Worm (Caenorhabditis elegans): Measurements from ENCODE around the gene syf-3.
A peak's percentile ranks its signal among the peaks of the same experiment; 100 is the strongest.

The syf-3 gene

DNA sequence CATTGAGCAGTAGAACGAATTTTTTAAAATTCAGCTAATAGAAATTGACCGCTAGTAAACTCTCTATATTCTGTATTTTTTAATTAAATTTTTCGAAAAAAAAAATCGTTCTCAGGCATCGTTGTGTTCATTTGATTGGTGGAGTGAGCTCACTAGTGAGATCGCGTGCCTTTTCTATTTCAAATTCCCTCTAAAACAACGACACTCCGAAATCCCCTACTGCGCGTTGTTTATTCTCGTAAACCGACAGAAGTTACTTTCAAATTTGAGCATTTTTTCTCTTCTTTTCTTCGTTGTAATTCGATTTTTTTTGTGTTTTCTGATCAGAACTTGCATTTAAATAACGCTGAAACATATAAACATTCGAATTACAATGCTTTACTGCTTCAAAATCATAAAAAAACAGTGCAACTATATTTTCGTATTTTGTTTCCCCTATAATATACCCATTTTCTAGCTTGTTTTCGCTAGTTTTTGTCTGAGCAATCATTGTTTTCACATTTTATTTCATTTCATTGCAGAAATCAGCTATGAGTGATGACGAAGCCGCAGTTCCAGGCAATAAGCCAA, at the start of gene syf-3:
TSS of gene syf-3 (plus strand) at position 520 of the 570 bp plus-strand sequence.
- TF ChIP-seq fos-1 (tag; optimal IDR thresholded peaks at IDR 0.05): no peak
- no peak for TF ChIP-seq ceh-82 (tag; optimal IDR thresholded peaks at IDR 0.05)
- peak; percentile 69 to 73 for TF ChIP-seq lsy-2 (tag; optimal IDR thresholded peaks at IDR 0.05)
- TF ChIP-seq gmeb-1 (tag; optimal IDR thresholded peaks at IDR 0.05): peak; percentile 99
- peak; percentile 76 for TF ChIP-seq unc-55 (GFP tag; optimal IDR thresholded peaks at IDR 0.05)
- peak; percentile 63 for TF ChIP-seq R02D3.7 (tag; optimal IDR thresholded peaks at IDR 0.05)
- peak; percentile 18 for TF ChIP-seq crh-2 (tag; optimal IDR thresholded peaks at IDR 0.05)
- peak; percentile 60 for TF ChIP-seq C34F6.9 (tag; optimal IDR thresholded peaks at IDR 0.05)
- no peak for TF ChIP-seq elt-3 (tag; optimal IDR thresholded peaks at IDR 0.05)
- TF ChIP-seq sma-3 (GFP tag; optimal IDR thresholded peaks at IDR 0.05): peak; percentile 24

DNA sequence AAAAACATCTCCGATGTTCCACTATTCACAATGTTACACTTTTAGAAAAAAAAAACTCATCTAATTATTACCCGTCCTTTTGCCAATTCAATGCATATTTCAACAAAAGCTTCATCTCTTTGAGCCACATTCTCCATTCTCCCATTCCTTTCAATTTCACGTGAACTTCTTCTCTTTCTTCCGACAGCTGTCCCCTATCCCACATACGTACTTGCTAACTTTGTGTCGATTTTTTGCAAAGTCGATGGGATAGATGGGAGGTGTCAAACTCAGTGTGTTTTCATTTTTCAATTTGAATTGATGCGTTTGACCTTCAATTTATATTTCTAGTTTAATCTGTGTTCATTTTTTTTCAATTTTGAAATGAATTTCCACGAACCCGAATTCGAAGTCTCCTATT, 48.6 kb upstream of the syf-3 start:
- TF ChIP-seq sma-9 (GFP tag; optimal IDR thresholded peaks at IDR 0.05) (peak; percentile 6), sma-9 (tag; optimal IDR thresholded peaks at IDR 0.05) (no peak), crh-2 (tag; optimal IDR thresholded peaks at IDR 0.05) (no peak)

DNA sequence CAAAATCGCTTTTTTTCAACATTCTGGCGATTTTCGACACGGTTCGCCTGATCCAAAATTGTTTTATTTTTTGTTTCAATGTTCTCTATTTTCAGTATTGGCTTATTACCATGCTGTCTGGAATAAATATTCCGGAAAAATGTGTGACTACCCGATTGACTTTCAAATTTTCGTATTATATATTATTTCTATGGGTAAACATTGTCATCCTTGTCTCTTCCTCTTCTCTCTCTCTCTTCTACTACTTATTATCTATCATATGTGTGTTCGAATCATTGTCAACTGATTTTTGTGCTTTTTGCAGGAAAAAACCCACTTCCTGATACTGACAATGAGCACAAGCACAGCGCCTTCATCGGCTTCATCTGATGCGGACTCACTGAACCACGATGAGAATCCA, 46.8 kb upstream of the syf-3 start, which contains the start of gene C04E6.7:
TSS of gene C04E6.7 (plus strand) at position 301 of the 400 bp plus-strand sequence.
- TF ChIP-seq nhr-237 (tag; optimal IDR thresholded peaks at IDR 0.05): no peak
- no peak for TF ChIP-seq elt-3 (tag; optimal IDR thresholded peaks at IDR 0.05)

DNA sequence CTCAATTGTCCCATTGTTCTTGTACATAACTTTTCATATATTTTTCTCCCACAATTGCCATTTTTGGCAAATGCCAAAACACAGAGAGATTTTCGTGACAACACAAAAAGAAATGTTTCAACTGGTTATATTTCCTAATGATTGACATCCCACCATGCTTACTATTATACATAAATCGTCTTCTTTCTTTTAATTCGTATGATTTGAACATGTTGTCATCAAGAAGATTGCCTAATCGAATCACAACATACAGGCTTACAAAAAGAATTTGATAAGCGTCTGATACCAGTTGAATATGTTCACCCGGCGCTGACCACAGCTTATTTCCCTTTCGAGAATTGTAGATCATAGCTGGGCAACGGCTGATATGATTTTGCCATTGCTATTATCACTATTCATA, 44.8 kb upstream of the syf-3 start, which contains the start of gene grd-9:
TSS of gene grd-9 (plus strand) at position 301 of the 400 bp plus-strand sequence.
- no peak for TF ChIP-seq zag-1 (tag; optimal IDR thresholded peaks at IDR 0.05)
- TF ChIP-seq lin-39 (tag; optimal IDR thresholded peaks at IDR 0.05): no peak
- TF ChIP-seq sma-9 (GFP tag; optimal IDR thresholded peaks at IDR 0.05): no peak
- TF ChIP-seq sma-9 (tag; optimal IDR thresholded peaks at IDR 0.05): no peak
- no peak for TF ChIP-seq ZK546.5 (tag; optimal IDR thresholded peaks at IDR 0.05)
- no peak for TF ChIP-seq nhr-21 (tag; optimal IDR thresholded peaks at IDR 0.05)
- no peak for TF ChIP-seq sma-3 (GFP tag; optimal IDR thresholded peaks at IDR 0.05)
- no peak for TF ChIP-seq nhr-10 (tag; optimal IDR thresholded peaks at IDR 0.05)
- no peak for TF ChIP-seq lin-13 (GFP tag; optimal IDR thresholded peaks at IDR 0.05)
- TF ChIP-seq ztf-11 (tag; optimal IDR thresholded peaks at IDR 0.05): no peak
- no peak for TF ChIP-seq unc-39 (tag; optimal IDR thresholded peaks at IDR 0.05)
- no peak for TF ChIP-seq lin-11 (tag; optimal IDR thresholded peaks at IDR 0.05)
- no peak for TF ChIP-seq gmeb-1 (tag; optimal IDR thresholded peaks at IDR 0.05)
- TF ChIP-seq crh-2 (tag; optimal IDR thresholded peaks at IDR 0.05): no peak
- TF ChIP-seq ztf-1 (GFP tag; conservative IDR thresholded peaks at IDR 0.05): no peak
- TF ChIP-seq aly-2 (tag; optimal IDR thresholded peaks at IDR 0.05): no peak

DNA sequence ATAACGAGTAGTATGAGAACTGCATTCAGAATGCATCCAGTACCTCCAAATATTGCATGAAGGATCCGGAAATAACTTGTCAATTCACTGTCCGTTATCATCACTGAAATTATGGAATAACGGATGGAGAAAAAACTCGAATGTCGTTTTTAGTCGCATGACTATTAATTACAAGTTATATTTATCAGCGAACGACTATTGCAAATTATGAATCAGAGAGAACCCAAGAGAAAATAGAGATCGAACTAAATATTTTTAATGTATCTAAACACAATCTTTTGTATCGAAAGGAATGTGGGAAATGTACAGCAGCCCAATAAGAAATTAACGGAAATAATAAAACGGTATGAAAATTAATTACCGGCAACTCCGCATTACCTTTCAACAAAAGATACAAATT, 39.9 kb upstream of the syf-3 start, which contains the start of gene srd-16:
TSS of gene srd-16 (minus strand) at position 101 of the 400 bp plus-strand sequence.
- TF ChIP-seq blmp-1 (tag; optimal IDR thresholded peaks at IDR 0.05; ENCODE audit: insufficient read depth) (no peak), ceh-16 (tag; optimal IDR thresholded peaks at IDR 0.05) (no peak), alr-1 (tag; optimal IDR thresholded peaks at IDR 0.05) (no peak), unc-39 (tag; optimal IDR thresholded peaks at IDR 0.05) (no peak), egl-27 (tag; optimal IDR thresholded peaks at IDR 0.05) (no peak), dmd-4 (tag; optimal IDR thresholded peaks at IDR 0.05) (no peak), nhr-10 (tag; optimal IDR thresholded peaks at IDR 0.05) (no peak), nhr-6 (tag; optimal IDR thresholded peaks at IDR 0.05) (no peak), elt-3 (tag; optimal IDR thresholded peaks at IDR 0.05) (no peak), peb-1 (tag; optimal IDR thresholded peaks at IDR 0.05) (no peak), snpc-4 (tag; optimal IDR thresholded peaks at IDR 0.05) (no peak), lin-11 (tag; optimal IDR thresholded peaks at IDR 0.05) (no peak), nhr-129 (tag; optimal IDR thresholded peaks at IDR 0.05) (no peak), elt-1 (tag; optimal IDR thresholded peaks at IDR 0.05) (no peak), ceh-82 (tag; optimal IDR thresholded peaks at IDR 0.05) (no peak), mdl-1 (tag; optimal IDR thresholded peaks at IDR 0.05) (no peak), aly-2 (tag; optimal IDR thresholded peaks at IDR 0.05) (no peak), skn-1 (tag; optimal IDR thresholded peaks at IDR 0.05) (no peak)
